Fruit fly (Drosophila melanogaster): Measurements from ENCODE around the gene Prosalpha2.

Gene Prosalpha2

DNA sequence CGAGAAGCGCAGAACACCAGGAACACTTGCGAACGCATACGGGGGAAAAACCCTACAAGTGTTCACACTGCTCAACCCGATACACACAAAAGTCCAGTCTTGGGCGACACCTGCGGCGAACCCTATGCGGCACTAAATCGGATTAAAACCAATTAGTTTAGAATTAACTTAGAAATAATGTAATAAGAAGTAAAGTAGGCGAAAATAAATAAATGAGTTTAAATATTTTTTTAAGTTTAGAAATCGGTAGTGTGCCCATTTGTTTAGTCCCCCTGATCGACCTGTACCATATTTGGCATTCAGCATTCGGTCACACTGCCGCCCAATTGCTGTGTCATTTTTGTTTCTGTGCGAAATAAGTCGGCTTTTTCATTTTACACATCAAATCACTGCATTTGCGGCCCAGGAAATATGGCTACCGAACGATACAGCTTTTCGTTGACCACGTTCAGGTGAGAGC is at the start of gene Prosalpha2:
Gene Prosalpha2, plus strand, starts transcription at position 292 of the 460 bp plus-strand sequence.
- 0 out of 4 replicates have a peak, but pooled peaks have one; percentile 29 for TF ChIP-seq Dll (GFP tag; IDR thresholded peaks at IDR 0.05; ENCODE audit: partially characterized antibody)
- TF ChIP-seq Hmr (GFP tag; optimal IDR thresholded peaks at IDR 0.05) = no peak
- TF ChIP-seq insv (GFP tag; optimal IDR thresholded peaks at IDR 0.05) = peak in 1 of 2 experiments; percentile 31
- TF ChIP-seq ttk (GFP tag; IDR thresholded peaks at IDR 0.05) = no peak
- peak; percentile 15; the same call in 1 of the 2 replicates for TF ChIP-seq lmd (GFP tag; IDR thresholded peaks at IDR 0.05)
- peak; percentile 72 for TF ChIP-seq Elba2 (GFP tag; optimal IDR thresholded peaks at IDR 0.05)
- no peak for TF ChIP-seq CG10543 (GFP tag; optimal IDR thresholded peaks at IDR 0.05)
- TF ChIP-seq pzg (GFP tag; optimal IDR thresholded peaks at IDR 0.05) = peak; percentile 61
- TF ChIP-seq CG17802 (tag; optimal IDR thresholded peaks at IDR 0.05) = peak; percentile 64
- TF ChIP-seq Myb (GFP tag; optimal IDR thresholded peaks at IDR 0.05) = peak; percentile 20
- TF ChIP-seq CG10267 (tag; optimal IDR thresholded peaks at IDR 0.05) = peak; percentile 45
- TF ChIP-seq CG15514 (GFP tag; optimal IDR thresholded peaks at IDR 0.05) = peak; percentile 62
- TF ChIP-seq CG12942 (GFP tag; optimal IDR thresholded peaks at IDR 0.05) = no peak
- peak; percentile 11 for TF ChIP-seq CG10147 (GFP tag; optimal IDR thresholded peaks at IDR 0.05)
- peak; percentile 21; the same call in 1 of the 2 replicates for TF ChIP-seq Ptx1 (GFP tag; IDR thresholded peaks at IDR 0.05)
- no peak for TF ChIP-seq Jarid2 (GFP tag; optimal IDR thresholded peaks at IDR 0.05)
- peak; percentile 23 for TF ChIP-seq CG13894 (tag; optimal IDR thresholded peaks at IDR 0.05)
- no peak for TF ChIP-seq CG8089 (GFP tag; optimal IDR thresholded peaks at IDR 0.05)
- peak; percentile 80 for TF ChIP-seq trem (tag; optimal IDR thresholded peaks at IDR 0.05)
- TF ChIP-seq CG6689 (GFP tag; IDR thresholded peaks at IDR 0.05) = no peak
- peak; percentile 1 for TF ChIP-seq nom (GFP tag; optimal IDR thresholded peaks at IDR 0.05)
- TF ChIP-seq H15 (GFP tag; IDR thresholded peaks at IDR 0.05) = no peak
- TF ChIP-seq CG1603 (tag; optimal IDR thresholded peaks at IDR 0.05) = peak; percentile 55
- peak; percentile 68 for TF ChIP-seq CG12659 (GFP tag; optimal IDR thresholded peaks at IDR 0.05)
- no peak for TF ChIP-seq grn (GFP tag; optimal IDR thresholded peaks at IDR 0.05)
- peak; percentile 83 for TF ChIP-seq gfzf (GFP tag; optimal IDR thresholded peaks at IDR 0.05)
- peak; percentile 2 for TF ChIP-seq Ets97D (GFP tag; optimal IDR thresholded peaks at IDR 0.05)
- peak; percentile 20 for TF ChIP-seq CG13424 (tag; optimal IDR thresholded peaks at IDR 0.05)
- TF ChIP-seq CG30020 (tag; optimal IDR thresholded peaks at IDR 0.05) = peak; percentile 53
- TF ChIP-seq MBD-R2 (GFP tag; IDR thresholded peaks at IDR 0.05) = peak; percentile 82
- peak; percentile 9 for TF ChIP-seq CG8290 (GFP tag; optimal IDR thresholded peaks at IDR 0.05)
- TF ChIP-seq CG8290 (tag; optimal IDR thresholded peaks at IDR 0.05) = no peak
- peak; percentile 66 for TF ChIP-seq MESR4 (GFP tag; optimal IDR thresholded peaks at IDR 0.05)
- TF ChIP-seq bbx (GFP tag; IDR thresholded peaks at IDR 0.05; ENCODE audit: partially characterized antibody) = no peak
- TF ChIP-seq abd-A (tag; optimal IDR thresholded peaks at IDR 0.05) = no peak
- TF ChIP-seq Dref (GFP tag; IDR thresholded peaks at IDR 0.05) = peak; percentile 25; the same call in 1 of the 2 replicates
- peak; percentile 84 for TF ChIP-seq CG9797 (GFP tag; optimal IDR thresholded peaks at IDR 0.05)
- peak; percentile 93 for TF ChIP-seq CG7357 (GFP tag; IDR thresholded peaks at IDR 0.05)
- TF ChIP-seq CG2120 (GFP tag; optimal IDR thresholded peaks at IDR 0.05) = peak; percentile 52
- peak; percentile 40 for TF ChIP-seq sug (tag; optimal IDR thresholded peaks at IDR 0.05)
- TF ChIP-seq psq (GFP tag; optimal IDR thresholded peaks at IDR 0.05) = no peak
- TF ChIP-seq tna (GFP tag; IDR thresholded peaks at IDR 0.05; ENCODE audit: partially characterized antibody) = no peak
- peak; percentile 24 for TF ChIP-seq chn (GFP tag; optimal IDR thresholded peaks at IDR 0.05)
- no peak for TF ChIP-seq usp (GFP tag; optimal IDR thresholded peaks at IDR 0.05)
- no peak for TF ChIP-seq tup (GFP tag; optimal IDR thresholded peaks at IDR 0.05)
- peak; percentile 18 for TF ChIP-seq grau (tag; optimal IDR thresholded peaks at IDR 0.05)
- peak; percentile 68 for TF ChIP-seq E2f2 (GFP tag; IDR thresholded peaks at IDR 0.05)
- no peak for TF ChIP-seq Hr78 (GFP tag; optimal IDR thresholded peaks at IDR 0.05)
- peak; percentile 43 for TF ChIP-seq NfI (GFP tag; optimal IDR thresholded peaks at IDR 0.05)
- 0 out of 2 replicates have a peak, but pooled peaks have one; percentile 21 for TF ChIP-seq Rfx (GFP tag; IDR thresholded peaks at IDR 0.05)

Data from whole organism, embryonic.